Fruit fly (Drosophila melanogaster) whole organism, embryonic: Measurements from ENCODE around the gene CG42726.

ENCODE experiments used
- Aef1 ChIP-seq: fragments of 200-800 bp; sonication (Bioruptor generic); IDR thresholded peaks from 3 replicates; pipeline ENCODE4 v1.3.6; 2022; ENCODE audit warnings: missing biosample characterization, missing genetic modification characterization
- Antp ChIP-seq: fragments of 200-800 bp; sonication (Bioruptor generic); optimal IDR thresholded peaks from 3 replicates; lab custom pipeline; 2016; ENCODE audit warnings: missing biosample characterization, missing genetic modification characterization
- Atf3 ChIP-seq: fragments of 200-800 bp; sonication (Bioruptor generic); optimal IDR thresholded peaks from 3 replicates; lab custom pipeline; 2016; ENCODE audit warnings: missing biosample characterization, missing genetic modification characterization
- CG10267 ChIP-seq: fragments of 200-800 bp; sonication (Bioruptor generic); optimal IDR thresholded peaks from 2 replicates; lab custom pipeline; 2018; ENCODE audit warnings: missing biosample characterization, mild to moderate bottlenecking, missing genetic modification characterization, moderate library complexity
- CG11398 ChIP-seq: fragments of 200-800 bp; sonication (Bioruptor generic); optimal IDR thresholded peaks from 2 replicates; lab custom pipeline; 2016; ENCODE audit warnings: missing biosample characterization, missing genetic modification characterization
- CG11695 ChIP-seq: fragments of 200-800 bp; sonication (Bioruptor generic); IDR thresholded peaks from 3 replicates; pipeline ENCODE4 v1.3.6; 2022; ENCODE audit warnings: missing biosample characterization, missing genetic modification characterization
- CG12391 ChIP-seq: fragments of 200-800 bp; sonication (Bioruptor generic); optimal IDR thresholded peaks from 3 replicates; lab custom pipeline; 2018; ENCODE audit warnings: missing biosample characterization, mild to moderate bottlenecking, missing genetic modification characterization, moderate library complexity
- CG14860 ChIP-seq: fragments of 200-800 bp; sonication (Bioruptor generic); IDR thresholded peaks from 3 replicates; pipeline ENCODE4 v1.3.6; 2022; ENCODE audit warnings: missing biosample characterization, missing genetic modification characterization; ENCODE audit not compliant: partially characterized antibody
- CG14965 ChIP-seq: fragments of 200-800 bp; sonication (Bioruptor generic); optimal IDR thresholded peaks from 2 replicates; lab custom pipeline; 2016; ENCODE audit warnings: missing biosample characterization, missing genetic modification characterization, borderline replicate concordance
- CG16863 ChIP-seq: fragments of 200-800 bp; sonication (Bioruptor generic); optimal IDR thresholded peaks from 3 replicates; lab custom pipeline; 2016; ENCODE audit warnings: missing biosample characterization, missing genetic modification characterization
- CG17802 ChIP-seq: fragments of 200-800 bp; sonication (Bioruptor generic); optimal IDR thresholded peaks from 2 replicates; lab custom pipeline; 2018; ENCODE audit warnings: missing biosample characterization, mild to moderate bottlenecking, missing genetic modification characterization, moderate library complexity
- CG1792 ChIP-seq: fragments of 200-800 bp; sonication (Bioruptor generic); optimal IDR thresholded peaks from 2 replicates; lab custom pipeline; 2016; ENCODE audit warnings: missing biosample characterization, missing genetic modification characterization
- CG18599 ChIP-seq: fragments of 200-800 bp; sonication (Bioruptor generic); optimal IDR thresholded peaks from 3 replicates; lab custom pipeline; 2017; ENCODE audit warnings: missing biosample characterization, missing genetic modification characterization, mild to moderate bottlenecking, moderate library complexity, missing genetic modification reagents
- CG18619 ChIP-seq: fragments of 200-800 bp; sonication (Bioruptor generic); optimal IDR thresholded peaks from 3 replicates; lab custom pipeline; 2017; ENCODE audit warnings: missing biosample characterization, mild to moderate bottlenecking, missing genetic modification characterization
- CG18764 ChIP-seq: fragments of 200-800 bp; sonication (Bioruptor generic); optimal IDR thresholded peaks from 3 replicates; lab custom pipeline; 2016; ENCODE audit warnings: missing biosample characterization, missing genetic modification characterization
- CG2116 ChIP-seq: fragments of 200-800 bp; sonication (Bioruptor generic); optimal IDR thresholded peaks from 3 replicates; lab custom pipeline; 2018; ENCODE audit warnings: missing biosample characterization, mild to moderate bottlenecking, missing genetic modification characterization
- CG2202 ChIP-seq: fragments of 200-800 bp; sonication (Bioruptor generic); optimal IDR thresholded peaks from 2 replicates; lab custom pipeline; 2018; ENCODE audit warnings: missing biosample characterization, mild to moderate bottlenecking, missing genetic modification characterization
- CG2678 ChIP-seq: fragments of 200-800 bp; sonication (Bioruptor generic); optimal IDR thresholded peaks from 3 replicates; lab custom pipeline; 2019; ENCODE audit warnings: missing biosample characterization, mild to moderate bottlenecking, missing genetic modification characterization, moderate library complexity
- CG3163 ChIP-seq: fragments of 200-800 bp; sonication (Bioruptor generic); optimal IDR thresholded peaks from 3 replicates; lab custom pipeline; 2016; ENCODE audit warnings: missing biosample characterization, missing genetic modification characterization
- CG7745 ChIP-seq: fragments of 200-800 bp; sonication (Bioruptor generic); optimal IDR thresholded peaks from 2 replicates; lab custom pipeline; 2018; ENCODE audit warnings: missing biosample characterization, mild to moderate bottlenecking, missing genetic modification characterization, moderate library complexity
- CG8765 ChIP-seq: fragments of 200-800 bp; sonication (Bioruptor generic); IDR thresholded peaks from 2 replicates; pipeline ENCODE4 v1.3.6; 2022; ENCODE audit warnings: missing biosample characterization, missing genetic modification characterization
- CG8924 ChIP-seq: fragments of 200-800 bp; optimal IDR thresholded peaks from 3 replicates; lab custom pipeline; 2019; ENCODE audit warnings: missing biosample characterization, mild to moderate bottlenecking, missing genetic modification characterization, moderate library complexity
- CG9215 ChIP-seq: fragments of 200-800 bp; sonication (Bioruptor generic); IDR thresholded peaks from 2 replicates; pipeline ENCODE4 v1.3.6; 2022; ENCODE audit warnings: missing biosample characterization, missing genetic modification characterization
- CG9876 ChIP-seq: fragments of 200-800 bp; sonication (Bioruptor generic); optimal IDR thresholded peaks from 2 replicates; lab custom pipeline; 2016; ENCODE audit warnings: missing biosample characterization, missing genetic modification characterization
- CTCF ChIP-seq: fragments of 200-800 bp; sonication (Bioruptor generic); optimal IDR thresholded peaks from 2 replicates; lab custom pipeline; 2017; ENCODE audit warnings: missing biosample characterization, mild to moderate bottlenecking, missing genetic modification characterization, moderate library complexity
- Dek ChIP-seq: fragments of 200-800 bp; sonication (Bioruptor generic); optimal IDR thresholded peaks from 3 replicates; lab custom pipeline; 2019; ENCODE audit warnings: missing biosample characterization, mild to moderate bottlenecking, missing genetic modification characterization, moderate library complexity
- E2f1 ChIP-seq: fragments of 200-800 bp; sonication (Bioruptor generic); IDR thresholded peaks from 2 replicates; pipeline ENCODE4 v1.3.6; 2022; ENCODE audit warnings: missing biosample characterization, missing genetic modification characterization
- HLH54F ChIP-seq: fragments of 200-800 bp; sonication (Bioruptor generic); optimal IDR thresholded peaks from 3 replicates; lab custom pipeline; 2016; ENCODE audit warnings: missing biosample characterization, missing genetic modification characterization
- Poxn ChIP-seq: fragments of 200-800 bp; sonication (Bioruptor generic); IDR thresholded peaks from 2 replicates; pipeline ENCODE4 v1.3.6; 2022; ENCODE audit warnings: missing biosample characterization, missing genetic modification characterization
- Usf ChIP-seq: fragments of 200-800 bp; sonication (Bioruptor generic); optimal IDR thresholded peaks from 2 replicates; lab custom pipeline; 2017; ENCODE audit warnings: missing genotype, missing biosample characterization, missing genetic modification characterization
- YL-1 ChIP-seq: fragments of 200-800 bp; sonication (Bioruptor generic); optimal IDR thresholded peaks from 3 replicates; lab custom pipeline; 2017; ENCODE audit warnings: missing biosample characterization, mild to moderate bottlenecking, missing genetic modification characterization
- ara ChIP-seq: fragments of 200-800 bp; sonication (Bioruptor generic); IDR thresholded peaks from 2 replicates; pipeline ENCODE4 v1.3.6; 2022; ENCODE audit warnings: missing biosample characterization, missing genetic modification characterization
- bigmax ChIP-seq: fragments of 200-800 bp; sonication (Bioruptor generic); optimal IDR thresholded peaks from 2 replicates; lab custom pipeline; 2018; ENCODE audit warnings: missing biosample characterization, mild to moderate bottlenecking, missing genetic modification characterization
- br ChIP-seq: fragments of >200 bp; optimal IDR thresholded peaks from 2 replicates; lab custom pipeline; 2017
- bsh ChIP-seq, 2 experiments: fragments of 200-800 bp; sonication (Bioruptor generic); optimal IDR thresholded peaks; 2 replicates each; lab custom pipeline; 2017 to 2018; ENCODE audit warnings: mild to moderate bottlenecking in 2 of 2, missing biosample characterization in 2 of 2, missing genetic modification characterization in 2 of 2, moderate library complexity in 1 of 2
- dimm ChIP-seq: fragments of 200-800 bp; sonication (Bioruptor generic); IDR thresholded peaks from 2 replicates; pipeline ENCODE4 v1.3.6; 2022; ENCODE audit warnings: missing biosample characterization, missing genetic modification characterization
- disco-r ChIP-seq: fragments of 200-800 bp; sonication (Bioruptor generic); optimal IDR thresholded peaks from 2 replicates; lab custom pipeline; 2016; ENCODE audit warnings: missing biosample characterization, missing genetic modification characterization
- esg ChIP-seq: fragments of 200-800 bp; sonication (Bioruptor generic); conservative IDR thresholded peaks from 2 replicates; pipeline ENCODE4 v1.3.6; 2022; ENCODE audit warnings: missing biosample characterization, missing genetic modification characterization
- ftz-f1 ChIP-seq: fragments of 200-800 bp; sonication (Bioruptor generic); optimal IDR thresholded peaks from 2 replicates; lab custom pipeline; 2016; ENCODE audit warnings: missing biosample characterization, missing genetic modification characterization
- h ChIP-seq: fragments of >200 bp; optimal IDR thresholded peaks from 2 replicates; lab custom pipeline; 2017
- inv ChIP-seq: fragments of 200-800 bp; sonication (Bioruptor generic); IDR thresholded peaks from 2 replicates; pipeline ENCODE4 v1.3.6; 2022; ENCODE audit warnings: missing biosample characterization, missing genetic modification characterization; ENCODE audit not compliant: partially characterized antibody
- jigr1 ChIP-seq: fragments of 200-800 bp; sonication (Bioruptor generic); IDR thresholded peaks from 3 replicates; pipeline ENCODE4 v1.3.6; 2022; ENCODE audit warnings: missing biosample characterization, missing genetic modification characterization
- lilli ChIP-seq: fragments of 200-800 bp; sonication (Bioruptor generic); optimal IDR thresholded peaks from 3 replicates; lab custom pipeline; 2016; ENCODE audit warnings: missing biosample characterization, missing genetic modification characterization
- pb ChIP-seq: fragments of 200-800 bp; sonication (Bioruptor generic); optimal IDR thresholded peaks from 3 replicates; lab custom pipeline; 2016; ENCODE audit warnings: missing biosample characterization, missing genetic modification characterization
- pzg ChIP-seq: fragments of 200-800 bp; sonication (Bioruptor generic); optimal IDR thresholded peaks from 3 replicates; lab custom pipeline; 2018; ENCODE audit warnings: missing biosample characterization, mild to moderate bottlenecking, missing genetic modification characterization, moderate library complexity
- scrt ChIP-seq: fragments of 200-800 bp; sonication (Bioruptor generic); optimal IDR thresholded peaks from 2 replicates; lab custom pipeline; 2018; ENCODE audit warnings: missing biosample characterization, mild to moderate bottlenecking, missing genetic modification characterization, moderate library complexity
- sima ChIP-seq: fragments of 200-800 bp; sonication (Bioruptor generic); optimal IDR thresholded peaks from 2 replicates; lab custom pipeline; 2016; ENCODE audit warnings: missing biosample characterization, missing genetic modification characterization
- slp2 ChIP-seq: fragments of 200-800 bp; sonication (Bioruptor generic); optimal IDR thresholded peaks from 2 replicates; lab custom pipeline; 2016; ENCODE audit warnings: missing biosample characterization, missing genetic modification characterization
- tgo ChIP-seq: fragments of 200-800 bp; sonication (Bioruptor generic); IDR thresholded peaks from 3 replicates; pipeline ENCODE4 v1.3.6; 2022; ENCODE audit warnings: missing biosample characterization, missing genetic modification characterization
- usp ChIP-seq: fragments of >200 bp; optimal IDR thresholded peaks from 2 replicates; lab custom pipeline; 2017; ENCODE audit warnings: missing biosample characterization, missing genetic modification characterization
- vnd ChIP-seq: fragments of 200-800 bp; sonication (Bioruptor generic); IDR thresholded peaks from 3 replicates; pipeline ENCODE4 v1.3.6; 2022; ENCODE audit warnings: missing biosample characterization, missing genetic modification characterization; ENCODE audit not compliant: partially characterized antibody
- wek ChIP-seq: fragments of 200-800 bp; sonication (Bioruptor generic); optimal IDR thresholded peaks from 3 replicates; lab custom pipeline; 2018; ENCODE audit warnings: missing biosample characterization, mild to moderate bottlenecking, missing genetic modification characterization, moderate library complexity
- zen2 ChIP-seq: fragments of 200-800 bp; sonication (Bioruptor generic); IDR thresholded peaks from 3 replicates; pipeline ENCODE4 v1.3.6; 2022; ENCODE audit warnings: missing biosample characterization, missing genetic modification characterization; ENCODE audit not compliant: partially characterized antibody

Gene CG42726

DNA sequence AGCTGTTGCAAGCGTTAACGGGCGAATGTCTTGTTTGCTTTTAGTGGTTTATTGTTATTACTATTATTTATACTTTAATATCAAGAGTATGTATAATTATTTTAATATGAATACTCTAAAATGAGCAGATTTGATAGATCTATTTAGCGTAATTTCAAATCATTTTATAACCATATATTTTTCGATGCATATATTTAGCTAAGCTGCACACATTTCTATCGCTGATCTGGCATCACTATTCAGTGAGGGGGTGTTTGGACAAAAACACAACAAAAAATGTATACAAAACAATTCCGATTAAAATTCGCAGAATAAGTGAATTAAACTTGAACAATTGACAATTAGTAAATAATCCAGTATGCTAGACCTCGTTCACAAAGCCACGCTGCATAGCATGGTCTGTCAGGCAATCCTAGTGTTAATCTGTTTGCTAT lies 3.2 kb downstream of the CG42726 start, which contains the start of the genes Trs33 and Tmtc4 (continued):
- TF ChIP-seq CG9215 (GFP tag; lab: Robert Waterston, UW): no peak
- no peak for TF ChIP-seq CG8765
- TF ChIP-seq sima (GFP tag; lab: Kevin White, UChicago): no peak
- no peak for TF ChIP-seq CG18619
- TF ChIP-seq usp (GFP tag; lab: Kevin White, UChicago): no peak
- no peak for TF ChIP-seq CTCF (GFP tag; lab: Kevin White, UChicago)
- TF ChIP-seq Antp (GFP tag; lab: Kevin White, UChicago): no peak
- TF ChIP-seq CG18764 (GFP tag; lab: Kevin White, UChicago): no peak
- TF ChIP-seq CG14860: no peak
- no peak for TF ChIP-seq h (lab: Kevin White, UChicago)
- TF ChIP-seq ftz-f1: no peak
- TF ChIP-seq CG17802 (tag; lab: Kevin White, UChicago): no peak
- no peak for TF ChIP-seq CG3163
- no peak for TF ChIP-seq Dek (tag; lab: Kevin White, UChicago)
- no peak for TF ChIP-seq CG11398
- no peak for TF ChIP-seq CG7745 (tag; lab: Kevin White, UChicago)
- no peak for TF ChIP-seq bigmax (GFP tag; lab: Kevin White, UChicago)
- no peak for TF ChIP-seq dimm (GFP tag; lab: Robert Waterston, UW)
- no peak for TF ChIP-seq inv
- peak; percentile 64 for TF ChIP-seq CG2678 (tag; lab: Kevin White, UChicago)
- TF ChIP-seq CG12391 (tag; lab: Kevin White, UChicago): peak; percentile 72
- peak in 1 of 2 experiments; percentile 25 for TF ChIP-seq bsh (GFP tag; optimal IDR thresholded peaks at IDR 0.05; lab: Kevin White, UChicago)
- TF ChIP-seq YL-1: peak; percentile 11
- peak; percentile 3 for TF ChIP-seq scrt (GFP tag; lab: Kevin White, UChicago)
- no peak for TF ChIP-seq esg (GFP tag; lab: Robert Waterston, UW)
- no peak for TF ChIP-seq Poxn
- no peak for TF ChIP-seq Usf
- TF ChIP-seq wek (GFP tag; lab: Kevin White, UChicago): peak; percentile 23
- no peak for TF ChIP-seq zen2 (GFP tag; lab: Robert Waterston, UW)
- TF ChIP-seq slp2: no peak
- peak; percentile 37 for TF ChIP-seq CG18599 (GFP tag; lab: Kevin White, UChicago)
- no peak for TF ChIP-seq jigr1 (GFP tag; lab: Robert Waterston, UW)
- no peak for TF ChIP-seq CG16863 (GFP tag; lab: Kevin White, UChicago)
- TF ChIP-seq Aef1: peak; percentile 43; the same call in 2 of the 3 replicates
- no peak for TF ChIP-seq E2f1 (GFP tag; lab: Robert Waterston, UW)
- no peak for TF ChIP-seq pb (GFP tag; lab: Kevin White, UChicago)
- no peak for TF ChIP-seq CG2202
- no peak for TF ChIP-seq vnd (GFP tag; lab: Robert Waterston, UW)
- peak; percentile 37 for TF ChIP-seq pzg (GFP tag; lab: Kevin White, UChicago)
- peak; percentile 59 for TF ChIP-seq CG2116 (GFP tag; lab: Kevin White, UChicago)
- no peak for TF ChIP-seq CG1792 (GFP tag; lab: Kevin White, UChicago)
- no peak for TF ChIP-seq disco-r (GFP tag; lab: Kevin White, UChicago)
- no peak for TF ChIP-seq Atf3 (GFP tag; lab: Kevin White, UChicago)
- no peak for TF ChIP-seq CG11695 (GFP tag; lab: Robert Waterston, UW)
- TF ChIP-seq CG8924 (tag; lab: Kevin White, UChicago): peak; percentile 49
- peak; percentile 54 for TF ChIP-seq CG10267
- TF ChIP-seq tgo (GFP tag; lab: Robert Waterston, UW): no peak
- peak; percentile 16 for TF ChIP-seq lilli (GFP tag; lab: Kevin White, UChicago)
- TF ChIP-seq CG9876: no peak
- no peak for TF ChIP-seq br
- TF ChIP-seq HLH54F (GFP tag; lab: Kevin White, UChicago): no peak
- no peak for TF ChIP-seq CG14965 (GFP tag; lab: Kevin White, UChicago)
- TF ChIP-seq ara (GFP tag; lab: Robert Waterston, UW): no peak
